Fruit fly (Drosophila melanogaster) whole organism, wandering third instar larva: ENCODE data around the gene Tctp.

ENCODE experiments used
- Mio ChIP-seq: sonication (Bioruptor generic); optimal IDR thresholded peaks from 2 replicates; lab custom pipeline; 2016; ENCODE audit warnings: missing biosample characterization, missing genetic modification characterization
- OdsH ChIP-seq: fragments of 200-800 bp; sonication (Bioruptor generic); optimal IDR thresholded peaks from 2 replicates; lab custom pipeline; 2016; ENCODE audit warnings: missing biosample characterization, mild to moderate bottlenecking, missing genetic modification characterization
- jim ChIP-seq: fragments of 175-275, 200-325 bp; sonication (Bioruptor generic); optimal IDR thresholded peaks from 2 replicates; lab custom pipeline; 2016; ENCODE audit warnings: missing biosample characterization, mild to moderate bottlenecking, missing genetic modification characterization
- tai ChIP-seq: sonication (Bioruptor generic); optimal IDR thresholded peaks from 2 replicates; lab custom pipeline; 2016; ENCODE audit warnings: missing biosample characterization, missing genetic modification characterization
- usp ChIP-seq: fragments of >200 bp; optimal IDR thresholded peaks from 2 replicates; lab custom pipeline; 2017; ENCODE audit warnings: missing biosample characterization, missing genetic modification characterization

dm6 chr3R:11226496-11226895 is 16.4 kb downstream of the Tctp start, which contains the start of gene CG17726:
- TF ChIP-seq usp (GFP tag; lab: Kevin White, UChicago) = no peak
- no peak for TF ChIP-seq tai (GFP tag; lab: Kevin White, UChicago)
- peak; percentile 97 for TF ChIP-seq OdsH
- TF ChIP-seq jim (GFP tag; lab: Kevin White, UChicago) = no peak
- TF ChIP-seq Mio (GFP tag; lab: Kevin White, UChicago) = peak; percentile 50
